Fruit fly (Drosophila melanogaster) whole organism, embryonic: ENCODE measurements around the gene brv3.

ENCODE experiments used
- Ada2b ChIP-seq: fragments of 200-800 bp; sonication (Bioruptor generic); IDR thresholded peaks from 2 replicates; pipeline ENCODE4 v1.3.6; 2022; ENCODE audit warnings: missing biosample characterization, missing genetic modification characterization
- Adf1 ChIP-seq: fragments of 200-800 bp; sonication (Bioruptor generic); IDR thresholded peaks from 2 replicates; pipeline ENCODE4 v1.3.6; 2022; ENCODE audit warnings: missing biosample characterization, missing genetic modification characterization
- Atf6 ChIP-seq: fragments of 200-800 bp; sonication (Bioruptor generic); IDR thresholded peaks from 2 replicates; pipeline ENCODE4 v1.3.6; 2022; ENCODE audit warnings: missing biosample characterization, missing genetic modification characterization
- BEAF-32 ChIP-seq: fragments of 200-800 bp; sonication (Bioruptor generic); optimal IDR thresholded peaks from 3 replicates; lab custom pipeline; 2017; ENCODE audit warnings: missing biosample characterization, missing genetic modification characterization, mild to moderate bottlenecking, moderate library complexity, missing genetic modification reagents
- Blimp-1 ChIP-seq: fragments of 200-800 bp; sonication (Bioruptor generic); optimal IDR thresholded peaks from 3 replicates; lab custom pipeline; 2018; ENCODE audit warnings: missing biosample characterization, missing genetic modification characterization, mild to moderate bottlenecking, moderate library complexity, missing genetic modification reagents
- CG10267 ChIP-seq: fragments of 200-800 bp; sonication (Bioruptor generic); optimal IDR thresholded peaks from 2 replicates; lab custom pipeline; 2018; ENCODE audit warnings: missing biosample characterization, mild to moderate bottlenecking, missing genetic modification characterization, moderate library complexity
- CG12659 ChIP-seq: fragments of 200-800 bp; sonication (Bioruptor generic); optimal IDR thresholded peaks from 3 replicates; lab custom pipeline; 2017; ENCODE audit warnings: mild to moderate bottlenecking, missing biosample characterization, missing genetic modification reagents, missing genetic modification characterization
- CG13775 ChIP-seq: fragments of 200-800 bp; sonication (Bioruptor generic); optimal IDR thresholded peaks from 3 replicates; lab custom pipeline; 2017; ENCODE audit warnings: missing biosample characterization, mild to moderate bottlenecking, missing genetic modification characterization
- CG14965 ChIP-seq: fragments of 200-800 bp; sonication (Bioruptor generic); optimal IDR thresholded peaks from 2 replicates; lab custom pipeline; 2016; ENCODE audit warnings: missing biosample characterization, missing genetic modification characterization, borderline replicate concordance
- CG15011 ChIP-seq: fragments of 200-800 bp; sonication (Bioruptor generic); optimal IDR thresholded peaks from 3 replicates; lab custom pipeline; 2018; ENCODE audit warnings: missing biosample characterization, mild to moderate bottlenecking, missing genetic modification characterization
- CG17186 ChIP-seq: fragments of 200-800 bp; sonication (Bioruptor generic); optimal IDR thresholded peaks from 3 replicates; lab custom pipeline; 2017; ENCODE audit warnings: missing biosample characterization, missing genetic modification reagents, missing genetic modification characterization
- CG17385 ChIP-seq: fragments of 200-800 bp; sonication (Bioruptor generic); optimal IDR thresholded peaks from 3 replicates; lab custom pipeline; 2018; ENCODE audit warnings: missing biosample characterization, mild to moderate bottlenecking, missing genetic modification characterization
- CG1792 ChIP-seq: fragments of 200-800 bp; sonication (Bioruptor generic); optimal IDR thresholded peaks from 2 replicates; lab custom pipeline; 2016; ENCODE audit warnings: missing biosample characterization, missing genetic modification characterization
- CG2199 ChIP-seq: fragments of 200-800 bp; sonication (Bioruptor generic); IDR thresholded peaks from 3 replicates; pipeline ENCODE4 v1.3.6; 2022; ENCODE audit warnings: missing biosample characterization, missing genetic modification characterization
- CG2889 ChIP-seq: fragments of 200-800 bp; sonication (Bioruptor generic); IDR thresholded peaks from 3 replicates; pipeline ENCODE4 v1.3.6; 2022; ENCODE audit warnings: missing biosample characterization, missing genetic modification characterization
- CG32772 ChIP-seq: fragments of 200-800 bp; sonication (Bioruptor generic); IDR thresholded peaks from 2 replicates; pipeline ENCODE4 v1.3.6; 2022; ENCODE audit warnings: missing biosample characterization, missing genetic modification characterization
- CG4360 ChIP-seq: fragments of 200-800 bp; sonication (Bioruptor generic); IDR thresholded peaks from 2 replicates; pipeline ENCODE4 v1.3.6; 2022; ENCODE audit warnings: missing biosample characterization, missing genetic modification characterization
- Elba2 ChIP-seq: fragments of 200-800 bp; sonication (Bioruptor generic); optimal IDR thresholded peaks from 3 replicates; lab custom pipeline; 2016; ENCODE audit warnings: missing biosample characterization, missing genetic modification characterization
- Gug ChIP-seq: fragments of 200-800 bp; sonication (Bioruptor generic); IDR thresholded peaks from 4 replicates; pipeline ENCODE4 v1.3.6; 2022; ENCODE audit warnings: missing biosample characterization, missing genetic modification characterization
- Jarid2 ChIP-seq: fragments of 200-800 bp; sonication (Bioruptor generic); optimal IDR thresholded peaks from 3 replicates; lab custom pipeline; 2017; ENCODE audit warnings: mild to moderate bottlenecking, missing biosample characterization, missing genetic modification reagents, missing genetic modification characterization
- Lhr ChIP-seq: fragments of 200-800 bp; sonication (Bioruptor generic); optimal IDR thresholded peaks from 3 replicates; lab custom pipeline; 2017; ENCODE audit warnings: mild to moderate bottlenecking, missing biosample characterization, missing genetic modification reagents, missing genetic modification characterization
- MESR4 ChIP-seq: fragments of 200-800 bp; sonication (Bioruptor generic); optimal IDR thresholded peaks from 2 replicates; lab custom pipeline; 2018; ENCODE audit warnings: missing biosample characterization, mild to moderate bottlenecking, missing genetic modification characterization, moderate library complexity
- Med ChIP-seq: fragments of 200-800 bp; sonication (Bioruptor generic); peaks from one replicate; lab custom pipeline; 2016; ENCODE audit warnings: missing biosample characterization, missing genetic modification characterization, mild to moderate bottlenecking, inconsistent platforms, moderate library complexity
- Optix ChIP-seq: fragments of 200-800 bp; sonication (Bioruptor generic); IDR thresholded peaks from 3 replicates; pipeline ENCODE4 v1.3.6; 2022; ENCODE audit warnings: missing biosample characterization, missing genetic modification characterization
- Ptx1 ChIP-seq: fragments of 200-800 bp; sonication (Bioruptor generic); IDR thresholded peaks from 2 replicates; pipeline ENCODE4 v1.3.6; 2022; ENCODE audit warnings: missing biosample characterization, missing genetic modification characterization
- Sin3A ChIP-seq: fragments of >200 bp; optimal IDR thresholded peaks from 2 replicates; lab custom pipeline; 2018
- Stat92E ChIP-seq, 3 experiments: fragments of >200 bp in 2 of 3; fragments of 200-800 bp in 1 of 3; sonication (Bioruptor generic) in 1 of 3; optimal IDR thresholded peaks; 2 replicates each; lab custom pipeline; 2017 to 2019; ENCODE audit warnings: missing biosample characterization in 3 of 3, missing genetic modification characterization in 3 of 3, mild to moderate bottlenecking in 1 of 3, moderate library complexity in 1 of 3
- Trl ChIP-seq, 3 experiments: fragments of >200 bp in 2 of 3; fragments of 200-800 bp in 1 of 3; sonication (Bioruptor generic) in 1 of 3; optimal IDR thresholded peaks; 2 replicates in 1 of 3; 3 replicates in 2 of 3; lab custom pipeline; 2016 to 2017; ENCODE audit warnings: missing biosample characterization in 1 of 3, missing genetic modification characterization in 1 of 3
- bbx ChIP-seq: fragments of 200-800 bp; sonication (Bioruptor generic); IDR thresholded peaks from 2 replicates; pipeline ENCODE4 v1.3.6; 2022; ENCODE audit warnings: missing biosample characterization, missing genetic modification characterization; ENCODE audit not compliant: partially characterized antibody
- chm ChIP-seq: fragments of 200-800 bp; sonication (Bioruptor generic); IDR thresholded peaks from 2 replicates; pipeline ENCODE4 v1.3.6; 2022; ENCODE audit warnings: missing biosample characterization, missing genetic modification characterization
- dysf ChIP-seq: fragments of 200-800 bp; sonication (Bioruptor generic); IDR thresholded peaks from 3 replicates; pipeline ENCODE4 v1.3.6; 2022; ENCODE audit warnings: missing biosample characterization, missing genetic modification characterization
- emc ChIP-seq: fragments of 200-800 bp; sonication (Bioruptor generic); optimal IDR thresholded peaks from 2 replicates; lab custom pipeline; 2016; ENCODE audit warnings: missing biosample characterization, missing genetic modification characterization
- ewg ChIP-seq: fragments of 200-800 bp; sonication (Bioruptor generic); optimal IDR thresholded peaks from 3 replicates; lab custom pipeline; 2017; ENCODE audit warnings: mild to moderate bottlenecking, missing biosample characterization, missing genetic modification reagents, missing genetic modification characterization
- fd96Cb ChIP-seq: fragments of 200-800 bp; sonication (Bioruptor generic); optimal IDR thresholded peaks from 2 replicates; lab custom pipeline; 2018; ENCODE audit warnings: missing biosample characterization, mild to moderate bottlenecking, missing genetic modification characterization, moderate library complexity
- hkb ChIP-seq, 2 experiments: fragments of 200-800 bp in 1 of 2; fragments of >200 bp in 1 of 2; sonication (Bioruptor generic) in 1 of 2; IDR thresholded peaks in 1 of 2; optimal IDR thresholded peaks in 1 of 2; 2 replicates each; pipeline versions ENCODE4 v1.3.6 to Lab custom; 2017 to 2022; ENCODE audit warnings: missing biosample characterization in 1 of 2, missing genetic modification characterization in 1 of 2
- kah ChIP-seq: fragments of 200-800 bp; sonication (Bioruptor generic); optimal IDR thresholded peaks from 2 replicates; lab custom pipeline; 2018; ENCODE audit warnings: missing biosample characterization, mild to moderate bottlenecking, missing genetic modification characterization
- kni ChIP-seq: fragments of 200-800 bp; sonication (Bioruptor generic); optimal IDR thresholded peaks from 3 replicates; lab custom pipeline; 2017; ENCODE audit warnings: mild to moderate bottlenecking, missing biosample characterization, missing genetic modification reagents, missing genetic modification characterization
- lilli ChIP-seq: fragments of 200-800 bp; sonication (Bioruptor generic); optimal IDR thresholded peaks from 3 replicates; lab custom pipeline; 2016; ENCODE audit warnings: missing biosample characterization, missing genetic modification characterization
- mam ChIP-seq: fragments of 200-800 bp; sonication (Bioruptor generic); optimal IDR thresholded peaks from 3 replicates; lab custom pipeline; 2016; ENCODE audit warnings: missing biosample characterization, missing genetic modification characterization
- nmo ChIP-seq: fragments of 200-800 bp; sonication (Bioruptor generic); optimal IDR thresholded peaks from 2 replicates; lab custom pipeline; 2018; ENCODE audit warnings: missing biosample characterization, mild to moderate bottlenecking, missing genetic modification characterization, moderate library complexity
- pan ChIP-seq, 4 experiments: fragments of >200 bp in 3 of 4; fragments of 200-800 bp in 1 of 4; sonication (Bioruptor generic) in 1 of 4; optimal IDR thresholded peaks in 3 of 4; IDR thresholded peaks in 1 of 4; 2 replicates each; pipeline versions ENCODE4 v1.3.6 to Lab custom; 2017 to 2022; ENCODE audit warnings: missing biosample characterization in 2 of 4, missing genetic modification characterization in 2 of 4, mixed read lengths in 1 of 4
- sima ChIP-seq: fragments of 200-800 bp; sonication (Bioruptor generic); optimal IDR thresholded peaks from 2 replicates; lab custom pipeline; 2016; ENCODE audit warnings: missing biosample characterization, missing genetic modification characterization
- slbo ChIP-seq: fragments of 200-800 bp; sonication (Bioruptor generic); IDR thresholded peaks from 2 replicates; pipeline ENCODE4 v1.3.6; 2022; ENCODE audit warnings: missing biosample characterization, missing genetic modification characterization
- sna ChIP-seq: fragments of 200-800 bp; sonication (Bioruptor generic); IDR thresholded peaks from 2 replicates; pipeline ENCODE4 v1.3.6; 2022; ENCODE audit warnings: missing biosample characterization, missing genetic modification characterization; ENCODE audit not compliant: partially characterized antibody
- zfh2 ChIP-seq: fragments of 200-800 bp; sonication (Bioruptor generic); optimal IDR thresholded peaks from 2 replicates; lab custom pipeline; 2016; ENCODE audit warnings: missing biosample characterization, missing genetic modification characterization

Gene brv3

DNA sequence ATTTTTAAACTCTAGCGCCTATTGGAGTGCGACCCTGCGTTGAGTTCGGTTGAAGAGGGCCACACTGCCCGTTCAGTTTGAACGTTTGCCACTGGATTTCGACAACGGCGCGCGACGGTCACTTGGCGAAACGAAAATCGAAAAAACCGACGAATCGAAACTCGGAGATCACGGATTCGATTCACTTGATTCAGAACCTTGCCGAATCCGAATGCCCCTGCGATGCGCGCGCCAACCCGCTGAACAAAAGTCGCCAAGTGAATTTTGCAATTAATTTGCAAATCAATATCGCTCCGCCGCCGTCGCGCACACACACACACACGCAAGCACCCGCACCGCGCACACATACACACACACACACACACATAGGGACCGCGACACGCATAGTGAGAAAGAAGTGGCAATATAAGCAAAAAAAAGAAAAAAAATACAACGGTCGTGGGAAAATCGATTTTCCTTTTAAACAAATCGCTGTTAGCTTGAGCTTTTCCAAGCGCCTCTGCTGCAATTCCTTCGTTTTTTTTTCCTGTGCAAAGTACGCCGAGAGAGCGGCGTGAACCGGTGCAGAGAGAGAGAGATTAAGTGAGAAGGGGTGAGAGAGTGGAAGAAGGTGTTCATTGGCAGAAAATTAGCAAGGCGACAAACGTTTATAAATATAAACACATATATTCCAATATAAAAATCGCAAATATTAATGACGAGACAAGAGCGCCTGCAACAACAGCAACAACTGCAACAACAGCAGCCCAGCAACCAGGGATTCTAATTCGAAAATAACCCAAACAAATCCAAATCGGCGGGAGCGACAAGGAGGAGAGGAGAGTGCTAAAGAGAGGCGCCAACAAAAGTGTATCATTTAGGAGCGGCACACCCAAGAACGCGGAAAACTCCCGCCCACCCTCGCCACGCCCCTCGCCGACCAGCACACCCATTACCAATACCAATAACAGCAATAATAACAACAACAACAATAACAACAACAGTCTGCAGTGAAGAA is 35.7 kb downstream of the brv3 start, which contains the start of gene egh (continued):
- peak; percentile 70 for TF ChIP-seq Optix (GFP tag; lab: Robert Waterston, UW)
- TF ChIP-seq MESR4 (GFP tag; lab: Kevin White, UChicago): peak; percentile 80
- TF ChIP-seq zfh2: peak; percentile 34
- peak; percentile 28 for TF ChIP-seq Jarid2
- peak; percentile 18 for TF ChIP-seq ewg (GFP tag; lab: Kevin White, UChicago)
- TF ChIP-seq Lhr (GFP tag; lab: Kevin White, UChicago): peak; percentile 22
- peak; percentile 65 for TF ChIP-seq CG17186 (GFP tag; lab: Kevin White, UChicago)
- TF ChIP-seq Gug (GFP tag; lab: Robert Waterston, UW): peak; percentile 44; the same call in 1 of the 4 replicates
- TF ChIP-seq CG17385 (GFP tag; lab: Kevin White, UChicago): peak; percentile 12
- peak; percentile 76 to 92 for TF ChIP-seq Trl (optimal IDR thresholded peaks at IDR 0.05; lab: Kevin White, UChicago)
- TF ChIP-seq Trl (GFP tag; optimal IDR thresholded peaks at IDR 0.05; lab: Kevin White, UChicago): peak; percentile 51
- TF ChIP-seq CG2199 (GFP tag; lab: Robert Waterston, UW): no peak
- peak; percentile 82 for TF ChIP-seq Med (GFP tag; lab: Kevin White, UChicago)
- peak; percentile 42; the same call in 1 of the 2 replicates for TF ChIP-seq Atf6 (GFP tag; lab: Robert Waterston, UW)
- TF ChIP-seq CG1792 (GFP tag; lab: Kevin White, UChicago): peak; percentile 28
- TF ChIP-seq CG15011 (GFP tag; lab: Kevin White, UChicago): no peak
- peak; percentile 51 for TF ChIP-seq CG13775 (GFP tag; lab: Kevin White, UChicago)
- TF ChIP-seq bbx: peak; percentile 39
- TF ChIP-seq lilli (GFP tag; lab: Kevin White, UChicago): peak; percentile 25
- TF ChIP-seq BEAF-32: peak; percentile 48
- peak; percentile 35; the same call in 1 of the 2 replicates for TF ChIP-seq Adf1 (GFP tag; lab: Robert Waterston, UW)
- peak; percentile 28 for TF ChIP-seq mam (GFP tag; lab: Kevin White, UChicago)
- peak; percentile 12; the same call in 1 of the 2 replicates for TF ChIP-seq CG4360 (GFP tag; lab: Robert Waterston, UW)
- peak; percentile 43 for TF ChIP-seq Sin3A
- TF ChIP-seq hkb (optimal IDR thresholded peaks at IDR 0.05; lab: Kevin White, UChicago): no peak
- TF ChIP-seq hkb (GFP tag; IDR thresholded peaks at IDR 0.05; lab: Robert Waterston, UW): peak; percentile 53; the same call in 1 of the 2 replicates
- no peak for TF ChIP-seq kni (GFP tag; lab: Kevin White, UChicago)
- no peak for TF ChIP-seq CG14965 (GFP tag; lab: Kevin White, UChicago)
- TF ChIP-seq nmo: peak; percentile 13
- TF ChIP-seq CG32772: peak; percentile 69
- TF ChIP-seq Elba2 (GFP tag; lab: Kevin White, UChicago): peak; percentile 34
- TF ChIP-seq CG12659 (GFP tag; lab: Kevin White, UChicago): peak; percentile 34
- TF ChIP-seq sna (GFP tag; lab: Robert Waterston, UW): 0 out of 2 replicates have a peak, but pooled peaks have one; percentile 12
- peak; percentile 14; the same call in 1 of the 2 replicates for TF ChIP-seq chm
- no peak for TF ChIP-seq sima
- TF ChIP-seq pan (optimal IDR thresholded peaks at IDR 0.05; lab: Kevin White, UChicago): no peak
- peak in 1 of 2 experiments; percentile 56 for TF ChIP-seq pan (GFP tag; optimal IDR thresholded peaks at IDR 0.05 in 1 of 2, IDR thresholded peaks at IDR 0.05 in 1 of 2)
- TF ChIP-seq Ada2b: peak; percentile 17; the same call in 1 of the 2 replicates
- 0 out of 3 replicates have a peak, but pooled peaks have one; percentile 17 for TF ChIP-seq dysf
- TF ChIP-seq slbo (GFP tag; lab: Robert Waterston, UW): peak; percentile 58
- no peak for TF ChIP-seq fd96Cb (tag; lab: Kevin White, UChicago)
- TF ChIP-seq emc (GFP tag; lab: Kevin White, UChicago): peak; percentile 14
- TF ChIP-seq Ptx1 (GFP tag; lab: Robert Waterston, UW): peak; percentile 60
- 0 out of 3 replicates have a peak, but pooled peaks have one; percentile 45 for TF ChIP-seq CG2889
- peak; percentile 34 for TF ChIP-seq CG10267 (tag; lab: Kevin White, UChicago)
- no peak for TF ChIP-seq Blimp-1 (GFP tag; lab: Kevin White, UChicago)
- no peak for TF ChIP-seq Stat92E (GFP tag; optimal IDR thresholded peaks at IDR 0.05; lab: Kevin White, UChicago)
- no peak for TF ChIP-seq kah (GFP tag; lab: Kevin White, UChicago)
